Fruit fly (Drosophila melanogaster) whole organism, pupa: Measurements from ENCODE around the gene PK1-R.

ENCODE experiments used
- CG10348 ChIP-seq: fragments of 200-800 bp; sonication (Bioruptor generic); IDR thresholded peaks from 2 replicates; pipeline ENCODE4 v1.3.6; 2022; ENCODE audit warnings: missing biosample characterization, missing genetic modification characterization
- CG12605 ChIP-seq: fragments of 200-800 bp; sonication (Bioruptor generic); IDR thresholded peaks from 2 replicates; pipeline ENCODE4 v1.3.6; 2022; ENCODE audit warnings: missing biosample characterization, missing genetic modification characterization
- CG13204 ChIP-seq: fragments of 200-800 bp; sonication (Bioruptor generic); optimal IDR thresholded peaks from 2 replicates; lab custom pipeline; 2018; ENCODE audit warnings: missing biosample characterization, mild to moderate bottlenecking, missing genetic modification characterization, moderate library complexity
- CG14655 ChIP-seq: fragments of 200-800 bp; sonication (Bioruptor generic); optimal IDR thresholded peaks from 3 replicates; lab custom pipeline; 2017; ENCODE audit warnings: mild to moderate bottlenecking, missing biosample characterization, missing genetic modification reagents, missing genetic modification characterization
- CG15710 ChIP-seq: fragments of 200-800 bp; sonication (Bioruptor generic); optimal IDR thresholded peaks from 2 replicates; lab custom pipeline; 2018; ENCODE audit warnings: missing biosample characterization, mild to moderate bottlenecking, missing genetic modification characterization, moderate library complexity
- CG17806 ChIP-seq: fragments of 200-800 bp; sonication (Bioruptor generic); optimal IDR thresholded peaks from 2 replicates; lab custom pipeline; 2018; ENCODE audit warnings: missing biosample characterization, mild to moderate bottlenecking, missing genetic modification characterization, moderate library complexity
- CG32121 ChIP-seq: fragments of 200-800 bp; sonication (Bioruptor generic); IDR thresholded peaks from 2 replicates; pipeline ENCODE4 v1.3.6; 2022; ENCODE audit warnings: missing biosample characterization, missing genetic modification characterization
- CG34367 ChIP-seq: fragments of 200-800 bp; sonication (Bioruptor generic); optimal IDR thresholded peaks from 2 replicates; lab custom pipeline; 2018; ENCODE audit warnings: missing biosample characterization, mild to moderate bottlenecking, missing genetic modification characterization
- CG4496 ChIP-seq: fragments of 200-800 bp; sonication (Bioruptor generic); IDR thresholded peaks from 3 replicates; pipeline ENCODE4 v1.3.6; 2022; ENCODE audit warnings: missing biosample characterization, missing genetic modification characterization
- CG8159 ChIP-seq: fragments of 200-800 bp; sonication (Bioruptor generic); optimal IDR thresholded peaks from 3 replicates; lab custom pipeline; 2018; ENCODE audit warnings: missing biosample characterization, mild to moderate bottlenecking, missing genetic modification characterization, moderate library complexity
- CG8301 ChIP-seq: fragments of 200-800 bp; sonication (Bioruptor generic); optimal IDR thresholded peaks from 2 replicates; lab custom pipeline; 2018; ENCODE audit warnings: missing biosample characterization, mild to moderate bottlenecking, missing genetic modification characterization
- CG9948 ChIP-seq: fragments of 200-800 bp; sonication (Bioruptor generic); optimal IDR thresholded peaks from 2 replicates; lab custom pipeline; 2018; ENCODE audit warnings: missing biosample characterization, mild to moderate bottlenecking, missing genetic modification characterization, moderate library complexity
- D1 ChIP-seq: fragments of 200-800 bp; sonication (Bioruptor generic); optimal IDR thresholded peaks from 2 replicates; lab custom pipeline; 2018; ENCODE audit warnings: missing biosample characterization, mild to moderate bottlenecking, missing genetic modification characterization, moderate library complexity
- EcR ChIP-seq: fragments of 200-800 bp; sonication (Bioruptor generic); optimal IDR thresholded peaks from 3 replicates; lab custom pipeline; 2019; ENCODE audit warnings: missing biosample characterization, missing genetic modification characterization, mild to moderate bottlenecking, moderate library complexity, missing genetic modification reagents
- Ets98B ChIP-seq: fragments of 200-800 bp; sonication (Bioruptor generic); IDR thresholded peaks from 2 replicates; pipeline ENCODE4 v1.3.6; 2022; ENCODE audit warnings: missing biosample characterization, missing genetic modification characterization
- Pif1A ChIP-seq: fragments of 200-800 bp; sonication (Bioruptor generic); optimal IDR thresholded peaks from 3 replicates; lab custom pipeline; 2016; ENCODE audit warnings: missing biosample characterization, missing genetic modification characterization
- Pif1B ChIP-seq: fragments of 200-800 bp; sonication (Bioruptor generic); optimal IDR thresholded peaks from 3 replicates; lab custom pipeline; 2016; ENCODE audit warnings: missing biosample characterization, missing genetic modification characterization
- Snoo ChIP-seq: fragments of 200-800 bp; sonication (Bioruptor generic); optimal IDR thresholded peaks from 3 replicates; lab custom pipeline; 2017; ENCODE audit warnings: missing biosample characterization, mild to moderate bottlenecking, missing genetic modification characterization, inconsistent platforms
- fd96Ca ChIP-seq: fragments of 200-800 bp; sonication (Bioruptor generic); IDR thresholded peaks from 3 replicates; pipeline ENCODE4 v1.3.6; 2022; ENCODE audit warnings: missing biosample characterization, missing genetic modification characterization
- gl ChIP-seq: fragments of 200-800 bp; sonication (Bioruptor generic); optimal IDR thresholded peaks from 2 replicates; lab custom pipeline; 2018; ENCODE audit warnings: missing biosample characterization, mild to moderate bottlenecking, missing genetic modification characterization
- rn ChIP-seq: fragments of 200-800 bp; sonication (Bioruptor generic); IDR thresholded peaks from 2 replicates; pipeline ENCODE4 v1.3.6; 2022; ENCODE audit warnings: missing biosample characterization, missing genetic modification characterization

The PK1-R gene

dm6 chr3R:14107597-14107996 is 4.7 kb upstream of the PK1-R start:
- TF ChIP-seq CG17806 (tag; lab: Kevin White, UChicago) (no peak), CG14655 (GFP tag; lab: Kevin White, UChicago) (no peak), CG9948 (tag; lab: Kevin White, UChicago) (no peak), Snoo (tag; lab: Kevin White, UChicago) (no peak)
- TF ChIP-seq, all 21 proteins: peak for 0

DNA sequence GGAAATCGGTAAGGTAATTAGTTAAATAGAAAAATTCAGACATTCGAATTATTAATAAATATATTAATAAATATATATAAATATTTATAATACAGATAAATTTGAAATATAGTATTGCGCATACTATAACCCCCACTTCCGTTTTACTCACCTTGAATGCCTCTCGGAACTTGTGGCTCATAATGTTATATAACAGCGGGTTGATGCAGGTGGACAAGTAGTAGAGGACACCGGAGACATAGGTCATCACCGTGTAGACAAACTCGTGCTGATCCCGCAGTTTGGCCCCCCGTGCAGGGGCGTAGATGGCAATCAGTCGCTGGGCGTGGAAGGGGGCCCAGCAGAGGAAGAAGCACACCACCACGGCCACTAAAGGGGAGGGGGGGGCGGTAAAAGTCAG is 2.0 kb downstream of the PK1-R start:
- TF ChIP-seq CG8301 (tag; lab: Kevin White, UChicago) (no peak), D1 (tag; lab: Kevin White, UChicago) (no peak), CG15710 (tag; lab: Kevin White, UChicago) (no peak), CG4496 (GFP tag; lab: Robert Waterston, UW) (no peak), CG13204 (GFP tag; lab: Kevin White, UChicago) (no peak), CG32121 (GFP tag; lab: Robert Waterston, UW) (no peak), CG14655 (GFP tag; lab: Kevin White, UChicago) (no peak), CG10348 (GFP tag; lab: Robert Waterston, UW) (no peak), gl (tag; lab: Kevin White, UChicago) (no peak), Pif1B (no peak), CG12605 (no peak), Pif1A (no peak), CG34367 (tag; lab: Kevin White, UChicago) (no peak), CG8159 (tag; lab: Kevin White, UChicago) (no peak), fd96Ca (GFP tag; lab: Robert Waterston, UW) (no peak), rn (GFP tag; lab: Robert Waterston, UW) (no peak), Ets98B (GFP tag; lab: Robert Waterston, UW) (no peak), CG17806 (tag; lab: Kevin White, UChicago) (no peak), EcR (no peak), CG9948 (tag; lab: Kevin White, UChicago) (no peak)

DNA sequence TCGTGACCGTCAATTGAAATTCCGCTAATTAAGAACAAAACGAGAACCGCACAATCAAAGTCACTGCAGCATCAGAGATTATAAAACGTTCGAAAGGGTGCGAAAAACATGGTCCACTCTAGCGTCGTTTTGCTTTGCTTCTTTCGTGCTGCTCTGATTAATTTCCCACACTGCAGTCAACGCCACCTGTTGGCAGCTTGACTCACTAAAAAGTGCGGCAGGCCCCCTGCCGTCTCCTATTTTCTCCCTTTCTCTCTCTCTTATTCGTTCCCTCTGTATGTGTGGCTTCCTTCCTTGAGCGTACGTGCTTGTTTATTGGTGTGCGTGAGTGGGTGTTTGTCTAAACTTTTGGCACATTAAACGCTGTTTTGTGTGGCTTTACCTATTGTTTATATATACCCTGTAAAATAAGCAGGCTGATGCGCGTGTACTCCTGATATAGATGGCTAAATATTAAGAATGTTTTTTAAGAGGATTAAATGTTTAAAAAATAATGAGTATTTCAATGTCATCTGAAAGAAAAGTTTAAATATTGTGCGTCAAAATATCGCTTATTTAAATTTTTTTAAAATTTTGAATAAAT is 4.3 kb downstream of the PK1-R start:
- TF ChIP-seq Pif1A: no peak
- no peak for TF ChIP-seq CG13204 (GFP tag; lab: Kevin White, UChicago)
- TF ChIP-seq Ets98B (GFP tag; lab: Robert Waterston, UW): 0 out of 2 replicates have a peak, but pooled peaks have one; percentile 18
- TF ChIP-seq CG8159 (tag; lab: Kevin White, UChicago): peak; percentile 82
- no peak; the same call in 2 of the 3 replicates for TF ChIP-seq fd96Ca (GFP tag; lab: Robert Waterston, UW)
- no peak for TF ChIP-seq CG8301 (tag; lab: Kevin White, UChicago)
- no peak for TF ChIP-seq CG15710 (tag; lab: Kevin White, UChicago)
- TF ChIP-seq EcR: no peak
- TF ChIP-seq CG14655 (GFP tag; lab: Kevin White, UChicago): no peak
- no peak for TF ChIP-seq CG9948 (tag; lab: Kevin White, UChicago)
- TF ChIP-seq Snoo (tag; lab: Kevin White, UChicago): no peak
- TF ChIP-seq Pif1B: no peak
- TF ChIP-seq rn (GFP tag; lab: Robert Waterston, UW): no peak
- peak; percentile 60 for TF ChIP-seq CG4496 (GFP tag; lab: Robert Waterston, UW)
- TF ChIP-seq CG34367 (tag; lab: Kevin White, UChicago): no peak
- TF ChIP-seq CG17806 (tag; lab: Kevin White, UChicago): no peak
- TF ChIP-seq CG32121 (GFP tag; lab: Robert Waterston, UW): 0 out of 2 replicates have a peak, but pooled peaks have one; percentile 27
- no peak for TF ChIP-seq CG10348 (GFP tag; lab: Robert Waterston, UW)
- TF ChIP-seq CG12605: no peak
- no peak for TF ChIP-seq D1 (tag; lab: Kevin White, UChicago)
- TF ChIP-seq gl (tag; lab: Kevin White, UChicago): no peak

DNA sequence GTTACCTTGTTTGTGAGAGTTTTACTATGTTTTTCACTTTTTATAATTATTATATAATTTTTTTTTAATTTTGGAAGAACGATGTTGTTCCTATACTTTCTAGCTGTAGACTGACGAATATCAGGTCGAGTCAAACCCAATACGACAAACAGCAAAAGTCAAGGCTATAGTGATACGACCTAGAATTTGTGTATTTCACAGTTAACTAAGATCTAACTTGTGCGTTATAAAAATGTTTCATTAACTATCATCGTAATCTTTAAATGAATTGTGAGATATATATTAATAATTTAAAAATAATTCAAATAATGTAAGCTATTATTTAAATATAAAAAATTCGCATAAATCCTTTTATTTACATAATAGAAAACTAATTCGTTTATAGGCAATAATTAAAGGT is 4.9 kb downstream of the PK1-R start, which contains the start of gene CG9920:
CG9920 (minus strand) TSS at position 101 of the 400 bp plus-strand sequence.
- no peak for TF ChIP-seq CG8159 (tag; lab: Kevin White, UChicago)
- no peak for TF ChIP-seq CG34367 (tag; lab: Kevin White, UChicago)
- no peak for TF ChIP-seq CG32121 (GFP tag; lab: Robert Waterston, UW)
- no peak for TF ChIP-seq fd96Ca (GFP tag; lab: Robert Waterston, UW)
- TF ChIP-seq Snoo (tag; lab: Kevin White, UChicago): no peak
- TF ChIP-seq CG12605: no peak
- TF ChIP-seq Pif1B: no peak

- TF ChIP-seq CG15710 (tag; lab: Kevin White, UChicago) (no peak), CG32121 (GFP tag; lab: Robert Waterston, UW) (no peak), CG12605 (0 out of 2 replicates have a peak, but pooled peaks have one; percentile 19)
These were observed 6.1 kb downstream of the PK1-R start, which contains the start of gene CCHa1 for dm6 chr3R:14096792-14097191. Gene CCHa1, minus strand, starts transcription at chr3R:14096835.

- TF ChIP-seq gl (tag; lab: Kevin White, UChicago): no peak
- TF ChIP-seq fd96Ca (GFP tag; lab: Robert Waterston, UW): no peak
- no peak for TF ChIP-seq CG8301 (tag; lab: Kevin White, UChicago)
- TF ChIP-seq Ets98B (GFP tag; lab: Robert Waterston, UW): no peak
- no peak for TF ChIP-seq CG10348 (GFP tag; lab: Robert Waterston, UW)
- TF ChIP-seq CG15710 (tag; lab: Kevin White, UChicago): no peak
- no peak for TF ChIP-seq Snoo (tag; lab: Kevin White, UChicago)
- no peak for TF ChIP-seq CG32121 (GFP tag; lab: Robert Waterston, UW)
- TF ChIP-seq CG12605: no peak
- no peak for TF ChIP-seq CG34367 (tag; lab: Kevin White, UChicago)
- no peak for TF ChIP-seq D1 (tag; lab: Kevin White, UChicago)
- no peak for TF ChIP-seq rn (GFP tag; lab: Robert Waterston, UW)
- TF ChIP-seq EcR: no peak
- TF ChIP-seq CG13204 (GFP tag; lab: Kevin White, UChicago): no peak
- TF ChIP-seq CG4496 (GFP tag; lab: Robert Waterston, UW): no peak
- TF ChIP-seq CG8159 (tag; lab: Kevin White, UChicago): no peak
- TF ChIP-seq CG17806 (tag; lab: Kevin White, UChicago): no peak
- no peak for TF ChIP-seq CG14655 (GFP tag; lab: Kevin White, UChicago)
- no peak for TF ChIP-seq Pif1A
- TF ChIP-seq, all 21 proteins: peak for 0
These were observed 7.0 kb downstream of the PK1-R start for dm6 chr3R:14095916-14096315.
